Fruit fly (Drosophila melanogaster): Measurements from ENCODE around the gene Gug.
A peak's percentile ranks its signal among the peaks of the same experiment; 100 is the strongest.

Gene Gug

DNA sequence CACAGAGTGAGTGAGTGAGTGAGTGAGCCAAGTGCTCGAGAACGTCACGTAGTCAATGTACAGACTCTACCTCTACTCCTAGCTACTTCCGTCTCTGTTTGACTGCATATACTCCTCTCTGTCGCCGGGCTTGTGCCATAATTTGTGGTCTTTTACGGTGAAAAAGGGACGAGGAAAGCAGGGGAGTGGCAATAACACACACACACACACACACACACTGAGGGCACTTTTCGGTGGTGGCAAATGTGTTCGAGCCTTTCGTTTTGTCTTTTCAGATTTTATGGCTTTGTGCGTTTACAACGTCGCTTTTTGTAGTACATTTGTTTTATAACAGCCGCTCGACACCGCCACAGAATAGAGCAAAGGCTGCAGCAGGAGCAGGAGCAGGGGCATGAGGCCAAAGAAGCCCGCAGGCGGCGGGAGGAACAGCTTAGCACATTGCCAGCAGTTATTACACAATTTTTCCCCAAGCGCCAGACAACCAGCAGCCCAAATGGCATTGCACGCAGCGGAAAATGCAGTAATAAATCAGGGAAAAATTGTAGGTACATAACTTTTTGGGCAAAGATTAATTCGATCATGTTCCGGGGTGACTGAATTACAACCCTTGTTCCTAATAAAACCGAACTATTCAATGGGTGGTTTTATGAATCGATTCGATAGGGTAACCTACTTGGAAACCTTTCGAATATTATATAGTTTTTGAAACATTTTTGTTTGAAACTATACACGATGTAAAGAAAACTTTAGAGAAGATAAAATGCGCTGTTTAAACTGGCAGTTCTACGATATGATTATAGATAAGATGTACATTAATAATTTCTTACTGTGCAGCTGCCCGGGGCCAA, 9.3 kb downstream of the Gug start (continued):
- TF ChIP-seq Trl (optimal IDR thresholded peaks at IDR 0.05) (no peak), Trl (GFP tag; optimal IDR thresholded peaks at IDR 0.05) (no peak), Awh (GFP tag; IDR thresholded peaks at IDR 0.05) (no peak), MBD-R2 (GFP tag; IDR thresholded peaks at IDR 0.05) (no peak), Poxn (GFP tag; IDR thresholded peaks at IDR 0.05) (no peak), gsb-n (tag; optimal IDR thresholded peaks at IDR 0.05) (peak; percentile 60), CG7556 (GFP tag; optimal IDR thresholded peaks at IDR 0.05) (peak; percentile 50), CG9817 (tag; optimal IDR thresholded peaks at IDR 0.05) (no peak), CG17385 (GFP tag; optimal IDR thresholded peaks at IDR 0.05) (peak; percentile 12), CG2129 (GFP tag; IDR thresholded peaks at IDR 0.05; ENCODE audit: partially characterized antibody) (no peak), emc (GFP tag; optimal IDR thresholded peaks at IDR 0.05) (no peak), CG18599 (GFP tag; optimal IDR thresholded peaks at IDR 0.05) (no peak), CG3281 (GFP tag; optimal IDR thresholded peaks at IDR 0.05) (no peak), CG18764 (GFP tag; optimal IDR thresholded peaks at IDR 0.05) (no peak), eyg (GFP tag; optimal IDR thresholded peaks at IDR 0.05) (no peak), tll (GFP tag; optimal IDR thresholded peaks at IDR 0.05) (peak in 1 of 2 experiments; percentile 33), pb (GFP tag; optimal IDR thresholded peaks at IDR 0.05) (no peak), lov (optimal IDR thresholded peaks at IDR 0.05) (no peak), lov (GFP tag; IDR thresholded peaks at IDR 0.05) (no peak), CG7963 (GFP tag; IDR thresholded peaks at IDR 0.05; ENCODE audit: partially characterized antibody) (no peak), usp (GFP tag; optimal IDR thresholded peaks at IDR 0.05) (no peak), CG2678 (tag; optimal IDR thresholded peaks at IDR 0.05) (peak; percentile 5), ro (GFP tag; IDR thresholded peaks at IDR 0.05) (no peak), D19A (tag; optimal IDR thresholded peaks at IDR 0.05) (peak; percentile 32), sim (GFP tag; IDR thresholded peaks at IDR 0.05) (no peak), ind (GFP tag; optimal IDR thresholded peaks at IDR 0.05) (no peak), CG6175 (GFP tag; IDR thresholded peaks at IDR 0.05) (no peak), CG15696 (tag; optimal IDR thresholded peaks at IDR 0.05) (no peak), ash1 (GFP tag; optimal IDR thresholded peaks at IDR 0.05) (no peak), CG31441 (GFP tag; IDR thresholded peaks at IDR 0.05) (0 out of 2 replicates have a peak, but pooled peaks have one; percentile 7), CG31388 (GFP tag; optimal IDR thresholded peaks at IDR 0.05) (no peak), Dll (GFP tag; IDR thresholded peaks at IDR 0.05; ENCODE audit: partially characterized antibody) (0 out of 4 replicates have a peak, but pooled peaks have one; percentile 15), CG10654 (GFP tag; optimal IDR thresholded peaks at IDR 0.05) (no peak), CG4328 (GFP tag; optimal IDR thresholded peaks at IDR 0.05) (no peak), CG9727 (GFP tag; optimal IDR thresholded peaks at IDR 0.05) (no peak), Sry-δ (GFP tag; optimal IDR thresholded peaks at IDR 0.05) (no peak), eve (GFP tag; optimal IDR thresholded peaks at IDR 0.05) (no peak), lbe (GFP tag; optimal IDR thresholded peaks at IDR 0.05) (no peak), CG17912 (GFP tag; optimal IDR thresholded peaks at IDR 0.05) (no peak), B-H2 (GFP tag; optimal IDR thresholded peaks at IDR 0.05) (no peak), Dip2 (GFP tag; IDR thresholded peaks at IDR 0.05) (no peak)

DNA sequence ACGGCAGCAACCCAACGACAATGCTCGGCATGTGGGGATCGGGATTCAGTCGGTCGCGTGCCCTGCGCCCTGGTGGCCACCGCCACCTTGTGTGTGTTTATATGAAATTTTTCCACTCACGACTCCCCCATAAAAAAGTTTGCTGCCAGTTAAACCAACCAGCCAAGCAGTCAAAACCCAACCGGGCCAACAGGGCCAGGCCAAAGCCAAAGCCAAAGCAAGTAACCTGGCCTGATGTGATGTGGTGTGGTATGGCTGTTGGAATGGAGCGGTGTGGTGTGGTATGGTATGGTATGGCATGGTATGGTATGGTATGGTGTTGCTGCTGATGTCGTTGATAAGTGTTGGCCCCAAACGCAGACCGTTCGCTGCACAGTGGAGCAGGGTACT, 9.9 kb downstream of the Gug start:
- TF ChIP-seq CG1529 (GFP tag; optimal IDR thresholded peaks at IDR 0.05) (no peak), zen (tag; optimal IDR thresholded peaks at IDR 0.05) (no peak), CG13894 (tag; optimal IDR thresholded peaks at IDR 0.05) (peak; percentile 65), zen2 (GFP tag; IDR thresholded peaks at IDR 0.05; ENCODE audit: partially characterized antibody) (0 out of 3 replicates have a peak, but pooled peaks have one; percentile 33), grn (GFP tag; optimal IDR thresholded peaks at IDR 0.05) (no peak), slbo (GFP tag; IDR thresholded peaks at IDR 0.05) (no peak), zf30C (GFP tag; optimal IDR thresholded peaks at IDR 0.05) (no peak), sisA (GFP tag; IDR thresholded peaks at IDR 0.05) (no peak), klu (GFP tag; IDR thresholded peaks at IDR 0.05) (no peak), br (optimal IDR thresholded peaks at IDR 0.05) (no peak), MESR4 (GFP tag; optimal IDR thresholded peaks at IDR 0.05) (no peak), kay (GFP tag; optimal IDR thresholded peaks at IDR 0.05) (no peak), Dad (GFP tag; optimal IDR thresholded peaks at IDR 0.05) (no peak)

All from whole organism, embryonic.